Fruit fly (Drosophila melanogaster): ENCODE data around the gene CG43229.

DNA sequence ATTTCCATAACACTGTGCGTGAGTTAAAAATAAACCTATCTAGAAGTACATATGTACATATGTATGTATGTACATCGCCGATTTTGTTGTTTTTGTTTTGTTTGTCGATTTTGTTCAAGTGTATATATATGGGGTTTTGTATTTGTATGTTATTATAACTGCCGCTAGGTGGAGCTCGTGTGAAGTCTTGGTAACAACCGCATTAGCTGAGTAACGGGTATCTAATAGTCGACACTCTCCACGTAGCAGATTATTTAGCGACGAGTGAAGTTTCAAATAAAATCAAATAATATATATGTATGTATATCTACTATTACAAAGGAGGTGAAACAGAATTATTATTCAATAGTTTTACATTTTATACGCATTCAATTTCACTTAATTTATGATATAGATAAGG is 9.0 kb upstream of the CG43229 start:
- TF ChIP-seq psq (optimal IDR thresholded peaks at IDR 0.05): no peak
- no peak for TF ChIP-seq insv (optimal IDR thresholded peaks at IDR 0.05)
- no peak for TF ChIP-seq h (optimal IDR thresholded peaks at IDR 0.05)
- TF ChIP-seq ttk (optimal IDR thresholded peaks at IDR 0.05): no peak
- TF ChIP-seq Sin3A (optimal IDR thresholded peaks at IDR 0.05): no peak
